Fruit fly (Drosophila melanogaster): Measurements from ENCODE around the gene Osi8.

Gene Osi8

DNA sequence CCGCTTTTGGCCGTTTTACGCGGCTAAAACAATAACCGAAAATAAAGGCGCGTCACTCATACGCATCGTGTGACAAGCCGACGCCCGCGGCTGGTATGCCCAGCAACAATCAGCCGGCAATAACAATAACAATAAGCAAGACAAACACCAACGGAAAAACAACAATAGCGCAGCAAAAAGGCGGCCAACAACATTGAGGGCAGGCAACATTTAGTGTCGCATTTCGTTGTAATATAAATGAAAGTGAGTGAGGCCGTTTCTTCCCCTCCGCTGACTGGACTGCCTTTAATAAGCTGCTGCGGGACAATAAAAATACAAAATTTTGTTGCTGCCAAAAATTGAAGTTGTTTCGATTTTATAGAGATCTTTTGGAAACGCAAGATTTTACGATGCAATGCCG is 42.2 kb downstream of the Osi8 start (continued):
- no peak for TF ChIP-seq CG7786 (GFP tag; optimal IDR thresholded peaks at IDR 0.05)
- peak; percentile 47; the same call in 1 of the 3 replicates for TF ChIP-seq ci (GFP tag; IDR thresholded peaks at IDR 0.05)
- no peak for TF ChIP-seq Rfx (GFP tag; IDR thresholded peaks at IDR 0.05)
- TF ChIP-seq gcm (GFP tag; optimal IDR thresholded peaks at IDR 0.05) = no peak

DNA sequence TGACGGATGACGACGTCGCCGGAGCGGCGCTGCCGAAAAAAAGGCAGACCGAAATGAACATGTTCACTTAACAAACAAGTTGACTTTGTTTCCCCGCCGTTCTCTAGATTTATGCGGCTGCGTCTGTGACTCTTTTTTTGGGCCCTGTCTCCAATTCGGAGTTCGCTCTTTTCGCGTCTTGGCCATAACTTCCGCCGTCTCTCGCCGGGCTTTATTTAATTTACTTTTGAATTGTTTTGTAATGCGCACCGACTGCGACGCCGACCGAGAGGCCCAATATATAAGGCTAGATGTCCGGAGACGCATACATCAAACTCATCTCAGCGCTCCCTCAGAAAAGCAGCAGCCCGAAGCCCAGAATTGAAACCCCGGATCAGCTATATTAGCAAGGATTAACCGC is 43.9 kb downstream of the Osi8 start, which contains the start of gene Osi14:
Gene Osi14, plus strand, starts transcription at position 301 of the 400 bp plus-strand sequence.
- TF ChIP-seq NC2β (GFP tag; optimal IDR thresholded peaks at IDR 0.05) (no peak), TFAM (GFP tag; optimal IDR thresholded peaks at IDR 0.05) (no peak), CG43689 (GFP tag; IDR thresholded peaks at IDR 0.05) (no peak), CG10543 (GFP tag; optimal IDR thresholded peaks at IDR 0.05) (no peak), chinmo (GFP tag; IDR thresholded peaks at IDR 0.05; ENCODE audit: partially characterized antibody) (0 out of 4 replicates have a peak, but pooled peaks have one; percentile 72), CG4617 (GFP tag; optimal IDR thresholded peaks at IDR 0.05; ENCODE audit: borderline replicate concordance) (no peak), dm (GFP tag; optimal IDR thresholded peaks at IDR 0.05) (no peak)

DNA sequence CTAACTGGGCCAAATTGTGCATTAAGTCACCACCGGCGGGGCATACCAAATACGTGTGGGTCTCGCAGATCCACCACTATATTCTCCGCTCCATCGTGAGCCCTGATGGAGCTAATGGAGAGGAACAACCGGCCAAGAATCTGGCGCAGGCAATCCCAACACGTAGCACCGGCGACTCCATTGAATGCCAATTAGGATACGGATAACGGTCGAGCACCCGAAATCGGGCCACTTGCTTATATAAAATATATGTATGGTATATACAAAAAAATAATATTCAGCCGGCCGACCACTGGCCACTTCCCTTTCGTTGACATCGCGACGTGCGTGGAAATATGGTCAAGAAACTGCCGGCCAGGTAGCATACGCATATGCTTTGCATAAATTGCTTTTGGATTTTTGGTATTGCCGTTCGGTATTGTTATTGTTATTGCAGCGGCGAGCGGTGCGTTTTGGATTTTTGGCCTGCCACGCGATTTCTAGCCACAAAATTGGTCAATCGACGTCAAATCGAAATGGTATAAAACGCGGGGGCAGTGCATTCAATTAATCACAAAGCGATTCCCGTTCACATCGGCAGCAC is 46.4 kb downstream of the Osi8 start, which contains the start of gene Osi15:
Gene Osi15, plus strand, starts transcription at position 548 of the 583 bp plus-strand sequence.
- TF ChIP-seq CG4617 (GFP tag; optimal IDR thresholded peaks at IDR 0.05; ENCODE audit: borderline replicate concordance) (no peak), CG5245 (GFP tag; optimal IDR thresholded peaks at IDR 0.05) (no peak), Poxn (GFP tag; IDR thresholded peaks at IDR 0.05) (no peak), jumu (GFP tag; optimal IDR thresholded peaks at IDR 0.05) (no peak), CG12659 (GFP tag; optimal IDR thresholded peaks at IDR 0.05) (no peak), sr (GFP tag; IDR thresholded peaks at IDR 0.05) (0 out of 3 replicates have a peak, but pooled peaks have one; percentile 21), CG12104 (GFP tag; optimal IDR thresholded peaks at IDR 0.05) (no peak), vvl (GFP tag; IDR thresholded peaks at IDR 0.05) (peak; percentile 91), CG1233 (GFP tag; optimal IDR thresholded peaks at IDR 0.05) (no peak), CG7745 (tag; optimal IDR thresholded peaks at IDR 0.05) (no peak), CkIIα-i1 (GFP tag; IDR thresholded peaks at IDR 0.05) (no peak), Blimp-1 (GFP tag; optimal IDR thresholded peaks at IDR 0.05) (peak; percentile 61), unpg (GFP tag; optimal IDR thresholded peaks at IDR 0.05) (no peak), Rx (GFP tag; IDR thresholded peaks at IDR 0.05) (no peak), Sox102F (GFP tag; optimal IDR thresholded peaks at IDR 0.05) (no peak), CG7839 (tag; optimal IDR thresholded peaks at IDR 0.05) (no peak), CG13894 (tag; optimal IDR thresholded peaks at IDR 0.05) (peak; percentile 42), ci (GFP tag; IDR thresholded peaks at IDR 0.05) (no peak), kni (GFP tag; optimal IDR thresholded peaks at IDR 0.05) (peak; percentile 83), onecut (GFP tag; IDR thresholded peaks at IDR 0.05) (no peak), CG7271 (tag; optimal IDR thresholded peaks at IDR 0.05) (no peak), CG16813 (GFP tag; IDR thresholded peaks at IDR 0.05; ENCODE audit: partially characterized antibody) (no peak), mam (GFP tag; optimal IDR thresholded peaks at IDR 0.05) (no peak)

DNA sequence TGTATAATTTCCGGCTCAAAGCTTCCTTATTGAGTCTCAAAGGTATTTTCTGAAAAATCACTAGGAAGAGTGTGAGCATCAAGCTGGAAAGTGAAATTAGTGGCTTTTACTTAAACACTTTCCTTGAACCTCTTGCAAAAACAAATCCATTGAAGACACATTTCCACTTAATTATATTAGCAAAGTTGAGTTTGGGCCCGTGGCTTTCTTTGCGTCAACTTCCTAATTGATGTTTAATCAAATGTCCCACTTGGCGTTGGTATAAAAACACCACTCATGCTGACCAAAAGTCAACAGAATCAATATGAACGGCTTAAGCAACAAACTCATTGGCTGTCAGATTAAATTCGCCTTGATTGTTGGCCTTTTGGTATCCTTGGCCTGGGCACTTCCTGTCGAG is 48.8 kb downstream of the Osi8 start, which contains the start of gene CG46396:
Gene CG46396, plus strand, starts transcription at position 301 of the 400 bp plus-strand sequence.
- TF ChIP-seq HLH54F (GFP tag; optimal IDR thresholded peaks at IDR 0.05) (no peak), CG13894 (tag; optimal IDR thresholded peaks at IDR 0.05) (no peak), Sox102F (GFP tag; optimal IDR thresholded peaks at IDR 0.05) (no peak), rib (GFP tag; IDR thresholded peaks at IDR 0.05) (no peak), CG18476 (GFP tag; optimal IDR thresholded peaks at IDR 0.05) (no peak)
